Fruit fly (Drosophila melanogaster): ENCODE data around the gene comt.

Gene comt

DNA sequence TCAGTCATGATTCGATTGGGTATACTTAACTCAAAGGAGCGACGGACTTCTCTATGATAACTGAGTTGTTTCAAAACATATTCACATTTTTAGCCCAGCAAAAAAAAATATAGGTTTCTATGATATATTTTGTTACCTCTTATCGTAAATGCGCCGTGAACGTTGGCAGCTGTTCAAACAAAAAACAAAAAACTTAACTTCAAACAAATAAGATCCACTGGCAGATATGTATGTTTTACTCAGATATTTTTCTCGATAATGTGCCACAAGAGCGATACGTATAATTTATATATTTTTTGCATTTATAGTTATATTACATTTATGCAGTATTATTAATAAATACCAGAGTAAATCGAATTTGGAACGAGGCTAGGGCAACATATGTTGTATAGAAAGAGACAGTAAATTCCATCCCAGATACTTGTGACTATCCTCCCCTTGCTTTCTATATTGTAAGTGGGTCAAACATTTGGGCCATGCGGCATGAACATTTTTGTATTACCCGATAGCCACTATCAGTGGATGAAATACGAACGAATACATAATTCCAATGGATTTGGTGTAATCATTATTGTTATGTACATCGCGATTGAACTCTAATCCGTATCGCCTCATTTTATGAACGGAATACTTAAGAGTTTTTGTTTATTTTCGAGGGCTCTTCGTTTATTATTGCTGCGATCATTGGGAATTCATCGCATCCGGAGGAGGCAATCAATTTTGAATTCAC, 22.1 kb upstream of the comt start, which contains the start of gene CG32639:
Gene CG32639 (minus strand): TSS at position 51 of the 730 bp plus-strand sequence.
- TF ChIP-seq Mio (GFP tag; optimal IDR thresholded peaks at IDR 0.05) (no peak), fru (GFP tag; optimal IDR thresholded peaks at IDR 0.05) (no peak), dl (GFP tag; optimal IDR thresholded peaks at IDR 0.05; ENCODE audit: insufficient read depth in 1 of 2, partially characterized antibody in 2 of 2) (no peak), Hr78 (GFP tag; optimal IDR thresholded peaks at IDR 0.05) (no peak)

DNA sequence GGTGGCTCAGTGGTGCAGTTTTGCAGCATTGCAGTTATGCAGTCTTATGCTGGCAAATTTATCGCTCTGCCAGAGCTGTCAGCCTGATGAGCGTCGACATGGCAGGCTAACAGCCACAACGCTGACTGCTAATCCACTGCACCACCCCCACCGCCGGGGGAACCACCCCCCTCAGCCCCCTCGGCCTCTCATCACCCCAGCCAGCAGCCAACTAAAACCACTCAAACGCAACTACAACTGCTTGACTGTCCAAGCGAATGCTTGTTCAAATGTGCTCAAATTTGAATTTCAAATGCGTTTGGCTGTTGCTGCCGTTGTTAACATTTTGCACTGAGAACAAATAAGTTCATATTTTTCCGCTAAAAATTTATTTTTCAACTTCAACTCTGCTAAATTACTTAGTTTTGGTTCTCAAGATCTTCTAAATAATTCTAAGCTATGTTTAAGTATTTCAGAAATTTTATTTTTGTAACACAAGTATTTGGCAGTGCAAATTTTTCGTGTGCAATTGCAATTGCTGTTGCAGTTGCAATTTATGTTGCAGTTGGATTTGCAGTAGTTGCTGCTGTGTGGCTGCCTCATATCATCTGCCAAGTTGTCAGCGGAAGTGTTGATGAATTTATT, 20.4 kb upstream of the comt start:
- TF ChIP-seq usp (GFP tag; optimal IDR thresholded peaks at IDR 0.05) (no peak), Dfd (GFP tag; optimal IDR thresholded peaks at IDR 0.05) (peak; percentile 99), jim (GFP tag; optimal IDR thresholded peaks at IDR 0.05) (no peak), rgr (GFP tag; optimal IDR thresholded peaks at IDR 0.05) (peak; percentile 56), fru (GFP tag; optimal IDR thresholded peaks at IDR 0.05) (peak; percentile 40), brk (GFP tag; optimal IDR thresholded peaks at IDR 0.05) (no peak), Dif (GFP tag; optimal IDR thresholded peaks at IDR 0.05; ENCODE audit: partially characterized antibody) (no peak), sage (GFP tag; optimal IDR thresholded peaks at IDR 0.05) (no peak), dl (GFP tag; optimal IDR thresholded peaks at IDR 0.05; ENCODE audit: insufficient read depth in 1 of 2, partially characterized antibody in 2 of 2) (no peak), Mio (GFP tag; optimal IDR thresholded peaks at IDR 0.05) (no peak), Hnf4 (GFP tag; optimal IDR thresholded peaks at IDR 0.05) (no peak), Jra (GFP tag; optimal IDR thresholded peaks at IDR 0.05) (no peak), Hr83 (GFP tag; optimal IDR thresholded peaks at IDR 0.05; ENCODE audit: poor library complexity, severe bottlenecking) (no peak), woc (GFP tag; optimal IDR thresholded peaks at IDR 0.05) (no peak), Rel (GFP tag; optimal IDR thresholded peaks at IDR 0.05) (no peak), Rel (tag; optimal IDR thresholded peaks at IDR 0.05) (no peak), ey (GFP tag; optimal IDR thresholded peaks at IDR 0.05) (peak; percentile 48), br (GFP tag; optimal IDR thresholded peaks at IDR 0.05) (peak; percentile 2), pan (optimal IDR thresholded peaks at IDR 0.05) (no peak), GATAd (GFP tag; optimal IDR thresholded peaks at IDR 0.05) (no peak), Hr78 (GFP tag; optimal IDR thresholded peaks at IDR 0.05) (no peak), dmrt93B (GFP tag; optimal IDR thresholded peaks at IDR 0.05) (no peak), HLH106 (tag; optimal IDR thresholded peaks at IDR 0.05) (peak; percentile 58), Abd-B (GFP tag; optimal IDR thresholded peaks at IDR 0.05) (no peak), tai (GFP tag; optimal IDR thresholded peaks at IDR 0.05) (peak; percentile 1), psq (GFP tag; optimal IDR thresholded peaks at IDR 0.05) (peak; percentile 19), CG9705 (GFP tag; optimal IDR thresholded peaks at IDR 0.05) (no peak), Myc (optimal IDR thresholded peaks at IDR 0.05) (no peak), sv (GFP tag; optimal IDR thresholded peaks at IDR 0.05) (no peak), OdsH (GFP tag; optimal IDR thresholded peaks at IDR 0.05) (no peak), h (GFP tag; optimal IDR thresholded peaks at IDR 0.05) (peak; percentile 59), CrebA (GFP tag; optimal IDR thresholded peaks at IDR 0.05; ENCODE audit: borderline replicate concordance) (no peak), foxo (GFP tag; optimal IDR thresholded peaks at IDR 0.05) (peak in 1 of 2 experiments; percentile 49), lola (GFP tag; optimal IDR thresholded peaks at IDR 0.05) (no peak), Vsx2 (GFP tag; optimal IDR thresholded peaks at IDR 0.05; ENCODE audit: partially characterized antibody) (no peak), Sp1 (GFP tag; optimal IDR thresholded peaks at IDR 0.05) (peak; percentile 60), dsf (GFP tag; optimal IDR thresholded peaks at IDR 0.05; ENCODE audit: borderline replicate concordance) (no peak), N (GFP tag; optimal IDR thresholded peaks at IDR 0.05) (no peak), CG32264 (GFP tag; optimal IDR thresholded peaks at IDR 0.05) (no peak)

Data from whole organism, wandering third instar larva.